Worm (Caenorhabditis elegans) whole organism, L4 larva: ENCODE results near the gene Y75B8A.7.

Experiments used
- ama-1 ChIP-seq: fragments of 150-350 bp; optimal IDR thresholded peaks from 2 replicates; lab custom pipeline; 2014; ENCODE audit warnings: inconsistent platforms, mixed read lengths
- ces-1 ChIP-seq: fragments of 150-350 bp; sonication (generic microtip); optimal IDR thresholded peaks from 4 replicates; lab custom pipeline; 2014; ENCODE audit warnings: missing biosample characterization, missing genetic modification reagents, missing genetic modification characterization
- lin-15B ChIP-seq: fragments of 150-350 bp; sonication (generic microtip); optimal IDR thresholded peaks from 3 replicates; lab custom pipeline; 2014; ENCODE audit warnings: missing biosample characterization, missing genetic modification characterization
- lsy-2 ChIP-seq, 2 experiments: fragments of 150-350 bp in 1 of 2; sonication (generic microtip) in 1 of 2; optimal IDR thresholded peaks; 2 replicates each; lab custom pipeline; 2014 to 2017; ENCODE audit warnings: missing biosample characterization in 2 of 2, missing genetic modification characterization in 2 of 2
- madf-5 ChIP-seq, 2 experiments: fragments of 200-800 bp; sonication (Bioruptor generic); IDR thresholded peaks; 2 replicates each; pipeline ENCODE4 v1.3.6; 2022; ENCODE audit warnings: missing compliant biosample characterization in 2 of 2, missing genetic modification characterization in 2 of 2
- nhr-237 ChIP-seq: sonication (generic microtip); optimal IDR thresholded peaks from 2 replicates; lab custom pipeline; 2017; ENCODE audit warnings: missing biosample characterization, missing genetic modification characterization
- zip-11 ChIP-seq: fragments of 200-800 bp; sonication (Bioruptor generic); IDR thresholded peaks from 2 replicates; pipeline ENCODE4 v1.3.6; 2022; ENCODE audit warnings: missing genetic modification characterization, missing compliant biosample characterization
- ztf-11 ChIP-seq: fragments of 150-350 bp; optimal IDR thresholded peaks from 2 replicates; lab custom pipeline; 2014; ENCODE audit warnings: missing biosample characterization, missing genetic modification characterization

DNA sequence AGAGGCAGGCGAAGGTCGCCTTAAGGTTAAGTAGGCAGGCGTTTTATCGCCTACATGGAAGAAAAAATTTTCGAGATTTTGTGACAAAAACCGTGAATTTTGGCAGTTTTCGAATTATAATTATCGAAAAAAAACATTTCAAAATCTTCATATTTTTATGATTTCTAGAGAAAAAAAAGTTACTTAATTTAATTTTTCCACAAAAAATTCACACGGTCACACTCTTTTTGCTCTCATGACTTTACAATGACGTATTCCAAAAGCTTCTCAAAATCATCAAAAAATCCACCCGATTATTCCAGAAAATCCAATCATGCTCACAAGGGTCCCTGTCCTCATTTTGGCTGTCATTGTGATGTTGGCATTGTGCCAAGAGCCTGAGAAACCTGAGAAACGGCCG lies 33.4 kb downstream of the Y75B8A.7 start, which contains the start of gene lury-1:
- TF ChIP-seq lin-15B (tag; lab: Kevin White, UChicago) (no peak), ces-1 (GFP tag; lab: Kevin White, UChicago) (no peak), ama-1 (lab: Kevin White, UChicago) (no peak), lsy-2 (tag; optimal IDR thresholded peaks at IDR 0.05; lab: Kevin White, UChicago) (no peak), ztf-11 (no peak), madf-5 (GFP tag; IDR thresholded peaks at IDR 0.05; lab: Robert Waterston, UW) (no peak), zip-11 (GFP tag; lab: Robert Waterston, UW) (no peak), nhr-237 (no peak)
